Fruit fly (Drosophila melanogaster) whole organism: ENCODE data around the gene baf.

Experiments
- CG8478 ChIP-seq: fragments of >200 bp; optimal IDR thresholded peaks from 2 replicates; lab custom pipeline; 2018; ENCODE audit warnings: inconsistent platforms
- Dll ChIP-seq: fragments of >200 bp; optimal IDR thresholded peaks from 2 replicates; lab custom pipeline; 2017
- EcR ChIP-seq, 2 experiments: fragments of >200 bp; optimal IDR thresholded peaks; 2 replicates each; lab custom pipeline; 2017; ENCODE audit warnings: missing biosample characterization in 2 of 2, missing genetic modification characterization in 2 of 2, missing genetic modification reagents in 2 of 2
- pan ChIP-seq: fragments of >200 bp; optimal IDR thresholded peaks from 2 replicates; lab custom pipeline; 2017
- psq ChIP-seq: fragments of >200 bp; optimal IDR thresholded peaks from 2 replicates; lab custom pipeline; 2017
- usp ChIP-seq: fragments of >200 bp; optimal IDR thresholded peaks from 2 replicates; lab custom pipeline; 2017; ENCODE audit warnings: missing biosample characterization, missing genetic modification characterization, mixed read lengths

Gene baf

dm6 chr2L:8042645-8043281 is 13.5 kb downstream of the baf start, which contains the start of gene RpL36A:
TSS of gene RpL36A (minus strand) at chr2L:8042909.
- TF ChIP-seq usp (GFP tag; lab: Kevin White, UChicago) (no peak), pan (lab: Kevin White, UChicago) (no peak), CG8478 (lab: Kevin White, UChicago) (no peak), EcR (GFP tag; optimal IDR thresholded peaks at IDR 0.05; lab: Kevin White, UChicago) (no peak), psq (lab: Kevin White, UChicago) (no peak), Dll (no peak)

- TF ChIP-seq CG8478 (lab: Kevin White, UChicago) (no peak), pan (lab: Kevin White, UChicago) (no peak), usp (GFP tag; lab: Kevin White, UChicago) (no peak), EcR (GFP tag; optimal IDR thresholded peaks at IDR 0.05; lab: Kevin White, UChicago) (no peak), psq (lab: Kevin White, UChicago) (no peak), Dll (no peak)
Observed at dm6 chr2L:8043282-8043668, 14.0 kb downstream of the baf start, which contains the start of gene Megf8. TSS of gene Megf8 (plus strand) at chr2L:8043471.

- no peak for TF ChIP-seq pan (lab: Kevin White, UChicago)
- TF ChIP-seq Dll = no peak
- no peak for TF ChIP-seq CG8478 (lab: Kevin White, UChicago)
- TF ChIP-seq usp (GFP tag; lab: Kevin White, UChicago) = no peak
- no peak for TF ChIP-seq psq (lab: Kevin White, UChicago)
- TF ChIP-seq EcR (GFP tag; optimal IDR thresholded peaks at IDR 0.05; lab: Kevin White, UChicago) = no peak
Observed at dm6 chr2L:8071112-8071976, 42.1 kb downstream of the baf start, which contains the start of gene poe. TSS of gene poe (minus strand) at chr2L:8071624.

dm6 chr2L:8072692-8073091 is 43.4 kb downstream of the baf start, which contains the start of the genes MED20 and Trf:
TSS of gene MED20 (minus strand) at chr2L:8072848.
TSS of gene Trf (plus strand) at chr2L:8072895.
- no peak for TF ChIP-seq psq (lab: Kevin White, UChicago)
- TF ChIP-seq CG8478 (lab: Kevin White, UChicago) = no peak
- no peak for TF ChIP-seq EcR (GFP tag; optimal IDR thresholded peaks at IDR 0.05; lab: Kevin White, UChicago)
- TF ChIP-seq pan (lab: Kevin White, UChicago) = no peak
